Worm (Caenorhabditis elegans) whole organism, L2 larva: ENCODE data around the gene kxd-1.
A peak's percentile ranks its signal among the peaks of the same experiment; 100 is the strongest.

ENCODE experiments used
- C34F6.9 ChIP-seq: fragments of 150-350 bp; optimal IDR thresholded peaks from 2 replicates; lab custom pipeline; 2014; ENCODE audit warnings: missing biosample characterization, missing genetic modification characterization
- F13H6.1 ChIP-seq: sonication (generic microtip); optimal IDR thresholded peaks from 2 replicates; lab custom pipeline; 2016; ENCODE audit warnings: missing genetic modification characterization, missing compliant biosample characterization
- R02D3.7 ChIP-seq: fragments of 150-350 bp; optimal IDR thresholded peaks from 2 replicates; lab custom pipeline; 2014; ENCODE audit warnings: missing biosample characterization, missing genetic modification characterization
- ZK546.5 ChIP-seq: sonication (generic microtip); optimal IDR thresholded peaks from 2 replicates; lab custom pipeline; 2017; ENCODE audit warnings: missing biosample characterization, missing genetic modification characterization
- alr-1 ChIP-seq: fragments of 150-350 bp; optimal IDR thresholded peaks from 2 replicates; lab custom pipeline; 2014; ENCODE audit warnings: missing biosample characterization, missing genetic modification characterization
- ama-1 ChIP-seq: fragments of 150-350 bp; optimal IDR thresholded peaks from 2 replicates; lab custom pipeline; 2018; ENCODE audit warnings: inconsistent platforms
- ceh-16 ChIP-seq: fragments of 150-350 bp; optimal IDR thresholded peaks from 2 replicates; lab custom pipeline; 2014; ENCODE audit warnings: missing biosample characterization, missing genetic modification characterization
- ceh-82 ChIP-seq: fragments of 150-350 bp; optimal IDR thresholded peaks from 2 replicates; lab custom pipeline; 2014; ENCODE audit warnings: missing biosample characterization, missing genetic modification characterization
- crh-2 ChIP-seq: sonication (generic microtip); optimal IDR thresholded peaks from 2 replicates; lab custom pipeline; 2017; ENCODE audit warnings: missing biosample characterization, missing genetic modification characterization
- dmd-4 ChIP-seq: sonication (generic microtip); optimal IDR thresholded peaks from 2 replicates; lab custom pipeline; 2017; ENCODE audit warnings: missing biosample characterization, missing genetic modification characterization
- egl-27 ChIP-seq: sonication (generic microtip); optimal IDR thresholded peaks from 3 replicates; lab custom pipeline; 2017; ENCODE audit warnings: missing biosample characterization, missing genetic modification reagents, missing genetic modification characterization
- elt-1 ChIP-seq: fragments of 150-350 bp; optimal IDR thresholded peaks from 2 replicates; lab custom pipeline; 2014; ENCODE audit warnings: missing biosample characterization, missing genetic modification characterization
- elt-3 ChIP-seq: sonication (generic microtip); optimal IDR thresholded peaks from 2 replicates; lab custom pipeline; 2017; ENCODE audit warnings: missing biosample characterization, missing genetic modification characterization
- fos-1 ChIP-seq: fragments of 150-350 bp; optimal IDR thresholded peaks from 2 replicates; lab custom pipeline; 2014; ENCODE audit warnings: missing biosample characterization, missing genetic modification characterization
- gmeb-1 ChIP-seq: fragments of 150-350 bp; optimal IDR thresholded peaks from 2 replicates; lab custom pipeline; 2014; ENCODE audit warnings: missing biosample characterization, missing genetic modification characterization
- lin-11 ChIP-seq: fragments of 150-350 bp; sonication (generic microtip); optimal IDR thresholded peaks from 2 replicates; lab custom pipeline; 2014; ENCODE audit warnings: missing biosample characterization, missing genetic modification characterization, inconsistent platforms, mixed read lengths
- lin-13 ChIP-seq: fragments of 150-350 bp; optimal IDR thresholded peaks from 2 replicates; lab custom pipeline; 2014; ENCODE audit warnings: missing biosample characterization, missing genetic modification reagents, missing genetic modification characterization
- lin-39 ChIP-seq: fragments of 150-350 bp; optimal IDR thresholded peaks from 2 replicates; lab custom pipeline; 2014; ENCODE audit warnings: missing biosample characterization, missing genetic modification reagents, missing genetic modification characterization
- lsy-2 ChIP-seq, 2 experiments: fragments of 150-350 bp in 1 of 2; sonication (generic microtip) in 1 of 2; optimal IDR thresholded peaks; 2 replicates each; lab custom pipeline; 2014 to 2017; ENCODE audit warnings: missing biosample characterization in 2 of 2, missing genetic modification characterization in 2 of 2
- mab-5 ChIP-seq: fragments of 150-350 bp; optimal IDR thresholded peaks from 2 replicates; lab custom pipeline; 2014; ENCODE audit warnings: missing biosample characterization, missing genetic modification characterization
- mdl-1 ChIP-seq, 2 experiments: fragments of 150-350 bp in 1 of 2; sonication (generic microtip) in 1 of 2; optimal IDR thresholded peaks; 2 replicates each; lab custom pipeline; 2017; ENCODE audit warnings: missing biosample characterization in 2 of 2, missing genetic modification characterization in 2 of 2
- nhr-10 ChIP-seq: sonication (generic microtip); optimal IDR thresholded peaks from 2 replicates; lab custom pipeline; 2017; ENCODE audit warnings: missing biosample characterization, missing genetic modification characterization
- nhr-12 ChIP-seq: fragments of 150-350 bp; optimal IDR thresholded peaks from 2 replicates; lab custom pipeline; 2014; ENCODE audit warnings: missing biosample characterization, missing genetic modification characterization
- nhr-129 ChIP-seq: fragments of 150-350 bp; optimal IDR thresholded peaks from 2 replicates; lab custom pipeline; 2014; ENCODE audit warnings: missing biosample characterization, missing genetic modification characterization
- nhr-21 ChIP-seq: fragments of 150-350 bp; optimal IDR thresholded peaks from 2 replicates; lab custom pipeline; 2014; ENCODE audit warnings: missing biosample characterization, missing genetic modification characterization
- nhr-23 ChIP-seq: fragments of 150-350 bp; optimal IDR thresholded peaks from 2 replicates; lab custom pipeline; 2014; ENCODE audit warnings: missing biosample characterization, missing genetic modification reagents, missing genetic modification characterization
- nhr-6 ChIP-seq: fragments of 150-350 bp; optimal IDR thresholded peaks from 2 replicates; lab custom pipeline; 2014; ENCODE audit warnings: missing biosample characterization, missing genetic modification characterization
- nhr-77 ChIP-seq: fragments of 150-350 bp; optimal IDR thresholded peaks from 2 replicates; lab custom pipeline; 2014; ENCODE audit warnings: missing biosample characterization, missing genetic modification characterization
- peb-1 ChIP-seq: fragments of 150-350 bp; optimal IDR thresholded peaks from 2 replicates; lab custom pipeline; 2014; ENCODE audit warnings: missing biosample characterization, missing genetic modification characterization
- sem-4 ChIP-seq: fragments of 150-350 bp; optimal IDR thresholded peaks from 2 replicates; lab custom pipeline; 2014; ENCODE audit warnings: missing biosample characterization, missing genetic modification reagents, missing genetic modification characterization
- skn-1 ChIP-seq: sonication (generic microtip); optimal IDR thresholded peaks from 2 replicates; lab custom pipeline; 2017; ENCODE audit warnings: missing biosample characterization, missing genetic modification characterization
- sma-3 ChIP-seq: sonication (generic microtip); optimal IDR thresholded peaks from 2 replicates; lab custom pipeline; 2016; ENCODE audit warnings: missing genetic modification reagents, missing genetic modification characterization, missing compliant biosample characterization
- sma-9 ChIP-seq, 2 experiments: fragments of 150-350 bp in 1 of 2; sonication (generic microtip) in 1 of 2; optimal IDR thresholded peaks; 2 replicates each; lab custom pipeline; 2014 to 2016; ENCODE audit warnings: missing genetic modification characterization in 2 of 2, mild to moderate bottlenecking in 1 of 2, missing biosample characterization in 1 of 2, missing compliant biosample characterization in 1 of 2, missing genetic modification reagents in 1 of 2, moderate library complexity in 1 of 2
- unc-39 ChIP-seq: fragments of 150-350 bp; optimal IDR thresholded peaks from 2 replicates; lab custom pipeline; 2014; ENCODE audit warnings: missing biosample characterization, missing genetic modification characterization
- unc-55 ChIP-seq: fragments of 150-350 bp; sonication (generic microtip); optimal IDR thresholded peaks from 3 replicates; lab custom pipeline; 2014; ENCODE audit warnings: missing biosample characterization, missing genetic modification reagents, missing genetic modification characterization
- unc-62 ChIP-seq: fragments of 150-350 bp; optimal IDR thresholded peaks from 2 replicates; lab custom pipeline; 2014; ENCODE audit warnings: missing biosample characterization, missing genetic modification reagents, missing genetic modification characterization
- ztf-1 ChIP-seq: fragments of 200-800 bp; sonication (Bioruptor generic); conservative IDR thresholded peaks from 2 replicates; pipeline ENCODE4 v1.3.6; 2022; ENCODE audit warnings: missing genetic modification characterization, missing compliant biosample characterization
- ztf-11 ChIP-seq: sonication (generic microtip); optimal IDR thresholded peaks from 2 replicates; lab custom pipeline; 2017; ENCODE audit warnings: missing biosample characterization, missing genetic modification characterization

The kxd-1 gene

ce11 chrV:7224947-7225346, 3.7 kb downstream of the kxd-1 start, which contains the start of gene fkb-3:
Gene fkb-3 (plus strand): TSS chrV:7225223.
- no peak for TF ChIP-seq mab-5
- TF ChIP-seq crh-2: peak; percentile 14
- peak; percentile 24 for TF ChIP-seq nhr-21
- TF ChIP-seq, all 48 proteins: peak for 2

- TF ChIP-seq ztf-11 (tag; lab: Kevin White, UChicago): no peak
- TF ChIP-seq crh-2: no peak
- no peak for TF ChIP-seq ceh-16
- no peak for TF ChIP-seq nhr-23 (tag; lab: Kevin White, UChicago)
- no peak for TF ChIP-seq elt-3 (tag; lab: Kevin White, UChicago)
- no peak for TF ChIP-seq lin-39 (tag; lab: Kevin White, UChicago)
- TF ChIP-seq ZK546.5 (tag; lab: Kevin White, UChicago): no peak
- no peak for TF ChIP-seq mdl-1 (tag; optimal IDR thresholded peaks at IDR 0.05; lab: Kevin White, UChicago)
- no peak for TF ChIP-seq mab-5
- TF ChIP-seq sma-3 (GFP tag; lab: Kevin White, UChicago): no peak
- no peak for TF ChIP-seq lin-11 (tag; lab: Kevin White, UChicago)
- TF ChIP-seq elt-1 (tag; lab: Kevin White, UChicago): no peak
- TF ChIP-seq ztf-1 (GFP tag; lab: Robert Waterston, UW): no peak
- no peak for TF ChIP-seq ama-1 (lab: Kevin White, UChicago)
- no peak for TF ChIP-seq nhr-21
- no peak for TF ChIP-seq nhr-77
- no peak for TF ChIP-seq unc-62
- TF ChIP-seq, all 48 proteins: peak for 0
These were observed 4.6 kb downstream of the kxd-1 start for ce11 chrV:7225894-7226293.

ce11 chrV:7230847-7231246, 9.6 kb downstream of the kxd-1 start, which contains the start of the genes gei-6 and krr-1:
Gene gei-6 (minus strand): TSS chrV:7230848.
Gene krr-1 (plus strand): TSS chrV:7231190.
- TF ChIP-seq R02D3.7 (tag; lab: Kevin White, UChicago) (no peak), lin-13 (GFP tag; lab: Kevin White, UChicago) (peak; percentile 10), mab-5 (peak; percentile 49), lin-11 (tag; lab: Kevin White, UChicago) (peak; percentile 59), unc-55 (GFP tag; lab: Kevin White, UChicago) (peak; percentile 79), gmeb-1 (tag; lab: Kevin White, UChicago) (peak; percentile 75), lsy-2 (tag; optimal IDR thresholded peaks at IDR 0.05; lab: Kevin White, UChicago) (peak in 1 of 2 experiments; percentile 54), F13H6.1 (peak; percentile 46), ama-1 (lab: Kevin White, UChicago) (no peak), sem-4 (peak; percentile 52), nhr-129 (tag; lab: Kevin White, UChicago) (peak; percentile 16), peb-1 (tag; lab: Kevin White, UChicago) (no peak), sma-3 (GFP tag; lab: Kevin White, UChicago) (peak; percentile 43), C34F6.9 (tag; lab: Kevin White, UChicago) (peak; percentile 29), fos-1 (tag; lab: Kevin White, UChicago) (peak; percentile 15), sma-9 (GFP tag; optimal IDR thresholded peaks at IDR 0.05; lab: Kevin White, UChicago) (peak; percentile 47), sma-9 (tag; optimal IDR thresholded peaks at IDR 0.05; lab: Kevin White, UChicago) (no peak), nhr-21 (no peak), unc-39 (tag; lab: Kevin White, UChicago) (no peak)

- TF ChIP-seq lsy-2 (tag; optimal IDR thresholded peaks at IDR 0.05; lab: Kevin White, UChicago) (no peak), mdl-1 (tag; optimal IDR thresholded peaks at IDR 0.05; lab: Kevin White, UChicago) (no peak), sma-9 (GFP tag; optimal IDR thresholded peaks at IDR 0.05; lab: Kevin White, UChicago) (no peak), sma-9 (tag; optimal IDR thresholded peaks at IDR 0.05; lab: Kevin White, UChicago) (no peak), sma-3 (GFP tag; lab: Kevin White, UChicago) (no peak), nhr-77 (no peak), nhr-6 (tag; lab: Kevin White, UChicago) (no peak), elt-3 (tag; lab: Kevin White, UChicago) (no peak), R02D3.7 (tag; lab: Kevin White, UChicago) (no peak), gmeb-1 (tag; lab: Kevin White, UChicago) (no peak), nhr-129 (tag; lab: Kevin White, UChicago) (no peak), nhr-12 (no peak)
- TF ChIP-seq, all 48 proteins: peak for 0
These were observed 10.3 kb downstream of the kxd-1 start for ce11 chrV:7231524-7231923.

ce11 chrV:7234726-7235125, 13.5 kb downstream of the kxd-1 start, which contains the start of gene C05C8.5:
Gene C05C8.5 (minus strand): TSS chrV:7234826.
- TF ChIP-seq ama-1 (lab: Kevin White, UChicago): no peak
- no peak for TF ChIP-seq nhr-6 (tag; lab: Kevin White, UChicago)
- no peak for TF ChIP-seq lin-39 (tag; lab: Kevin White, UChicago)
- TF ChIP-seq unc-55 (GFP tag; lab: Kevin White, UChicago): no peak
- no peak for TF ChIP-seq lin-11 (tag; lab: Kevin White, UChicago)
- TF ChIP-seq crh-2: no peak
- TF ChIP-seq ztf-11 (tag; lab: Kevin White, UChicago): no peak
- no peak for TF ChIP-seq sma-9 (GFP tag; optimal IDR thresholded peaks at IDR 0.05; lab: Kevin White, UChicago)
- TF ChIP-seq sma-9 (tag; optimal IDR thresholded peaks at IDR 0.05; lab: Kevin White, UChicago): no peak
- TF ChIP-seq alr-1 (tag; lab: Kevin White, UChicago): no peak
- no peak for TF ChIP-seq ZK546.5 (tag; lab: Kevin White, UChicago)
- no peak for TF ChIP-seq nhr-77
- no peak for TF ChIP-seq unc-39 (tag; lab: Kevin White, UChicago)
- no peak for TF ChIP-seq nhr-10 (tag; lab: Kevin White, UChicago)
- no peak for TF ChIP-seq egl-27 (tag; lab: Kevin White, UChicago)
- TF ChIP-seq ceh-82 (tag; lab: Kevin White, UChicago): no peak
- TF ChIP-seq dmd-4 (tag; lab: Kevin White, UChicago): no peak
- TF ChIP-seq nhr-129 (tag; lab: Kevin White, UChicago): no peak
- no peak for TF ChIP-seq skn-1 (tag; lab: Kevin White, UChicago)
